Fruit fly (Drosophila melanogaster): ENCODE data around the gene CG34155.

Gene CG34155

DNA sequence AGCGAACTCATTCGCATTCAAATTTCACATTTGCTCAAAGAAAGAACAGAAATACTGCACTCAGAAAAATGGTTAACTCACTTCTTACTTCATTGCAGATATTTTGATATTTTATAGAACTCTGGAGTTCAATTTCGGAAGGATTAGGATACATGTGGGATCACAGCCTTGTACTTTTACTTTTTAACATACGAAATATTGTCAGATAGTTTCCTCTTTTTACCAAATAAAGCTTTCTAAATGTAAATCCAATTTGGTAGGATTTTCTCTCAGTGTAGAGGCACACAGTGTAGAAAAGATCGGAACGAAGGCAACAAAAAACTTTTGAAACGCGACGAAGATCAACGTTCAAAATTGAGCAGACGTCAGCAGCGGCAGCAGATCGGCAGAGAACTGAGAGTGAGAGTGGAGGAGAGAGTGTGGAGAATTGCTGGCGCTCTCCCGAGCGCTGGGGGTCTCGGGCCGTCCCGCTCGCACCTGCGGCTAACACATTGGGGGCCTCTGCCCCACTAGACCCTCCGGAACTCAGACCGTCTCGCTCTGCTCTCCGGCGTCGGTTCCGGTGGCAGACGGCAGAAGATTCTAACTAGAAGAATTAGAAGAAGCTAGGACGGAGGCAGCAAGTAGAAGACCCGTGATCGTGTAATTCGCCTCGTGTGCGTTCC lies 27.9 kb downstream of the CG34155 start, which contains the start of gene tmod (continued):
- TF ChIP-seq CG15514 (GFP tag; optimal IDR thresholded peaks at IDR 0.05) (peak; percentile 45), ci (GFP tag; IDR thresholded peaks at IDR 0.05) (peak; percentile 65; the same call in 2 of the 3 replicates), p53 (GFP tag; optimal IDR thresholded peaks at IDR 0.05) (no peak), Trl (optimal IDR thresholded peaks at IDR 0.05) (peak; percentile 79 to 84), Trl (GFP tag; optimal IDR thresholded peaks at IDR 0.05) (no peak), Hr51 (GFP tag; optimal IDR thresholded peaks at IDR 0.05) (peak in 1 of 2 experiments; percentile 64), Asciz (GFP tag; optimal IDR thresholded peaks at IDR 0.05) (peak; percentile 3), run (tag; optimal IDR thresholded peaks at IDR 0.05) (peak; percentile 31), prd (optimal IDR thresholded peaks at IDR 0.05) (no peak), prd (GFP tag; IDR thresholded peaks at IDR 0.05) (peak; percentile 59; the same call in 2 of the 3 replicates), CG10209 (GFP tag; optimal IDR thresholded peaks at IDR 0.05) (peak; percentile 41), CG30403 (GFP tag; optimal IDR thresholded peaks at IDR 0.05) (peak; percentile 43), HLH4C (GFP tag; IDR thresholded peaks at IDR 0.05; ENCODE audit: partially characterized antibody) (no peak), Nf-YB (GFP tag; optimal IDR thresholded peaks at IDR 0.05) (no peak), B-H2 (GFP tag; optimal IDR thresholded peaks at IDR 0.05) (peak; percentile 19), dysf (GFP tag; IDR thresholded peaks at IDR 0.05) (peak; percentile 51; the same call in 1 of the 3 replicates), Myb (GFP tag; optimal IDR thresholded peaks at IDR 0.05) (peak; percentile 22), CG7271 (tag; optimal IDR thresholded peaks at IDR 0.05) (no peak), lola (GFP tag; optimal IDR thresholded peaks at IDR 0.05) (peak in 1 of 3 experiments; percentile 49), HmgD (GFP tag; optimal IDR thresholded peaks at IDR 0.05) (no peak), CG13775 (GFP tag; optimal IDR thresholded peaks at IDR 0.05) (peak; percentile 23), Stat92E (GFP tag; optimal IDR thresholded peaks at IDR 0.05) (no peak), CG17568 (GFP tag; optimal IDR thresholded peaks at IDR 0.05) (peak; percentile 2), CG2120 (GFP tag; optimal IDR thresholded peaks at IDR 0.05) (no peak), Hey (tag; optimal IDR thresholded peaks at IDR 0.05) (no peak), ATbp (GFP tag; optimal IDR thresholded peaks at IDR 0.05) (peak; percentile 45), CG31388 (GFP tag; optimal IDR thresholded peaks at IDR 0.05) (no peak), CG2678 (tag; optimal IDR thresholded peaks at IDR 0.05) (peak; percentile 77), Atf3 (GFP tag; optimal IDR thresholded peaks at IDR 0.05) (no peak), Abd-B (GFP tag; optimal IDR thresholded peaks at IDR 0.05) (peak; percentile 26), mam (GFP tag; optimal IDR thresholded peaks at IDR 0.05) (peak; percentile 37), CG8089 (GFP tag; optimal IDR thresholded peaks at IDR 0.05) (peak; percentile 50), CG12942 (GFP tag; optimal IDR thresholded peaks at IDR 0.05) (peak; percentile 27), Ets97D (GFP tag; optimal IDR thresholded peaks at IDR 0.05) (peak; percentile 7), ac (GFP tag; optimal IDR thresholded peaks at IDR 0.05) (no peak), ab (GFP tag; optimal IDR thresholded peaks at IDR 0.05) (no peak), CG16863 (GFP tag; optimal IDR thresholded peaks at IDR 0.05) (no peak), Adf1 (GFP tag; IDR thresholded peaks at IDR 0.05) (peak; percentile 82), Hr78 (GFP tag; optimal IDR thresholded peaks at IDR 0.05) (no peak), lov (optimal IDR thresholded peaks at IDR 0.05) (no peak), lov (GFP tag; IDR thresholded peaks at IDR 0.05) (no peak), CG11504 (tag; optimal IDR thresholded peaks at IDR 0.05) (peak; percentile 74), CG10565 (GFP tag; optimal IDR thresholded peaks at IDR 0.05) (no peak), Side (GFP tag; optimal IDR thresholded peaks at IDR 0.05) (peak; percentile 3), CG4424 (GFP tag; optimal IDR thresholded peaks at IDR 0.05) (peak; percentile 36), D19A (tag; optimal IDR thresholded peaks at IDR 0.05) (peak; percentile 54), CG33557 (GFP tag; optimal IDR thresholded peaks at IDR 0.05) (peak; percentile 9), sr (GFP tag; IDR thresholded peaks at IDR 0.05) (peak; percentile 36; the same call in 1 of the 3 replicates), Nf-YC (tag; optimal IDR thresholded peaks at IDR 0.05) (peak; percentile 15)

Data from whole organism, embryonic.